Worm (Caenorhabditis elegans): ENCODE data around the gene F41G3.20.
A peak's percentile ranks its signal among the peaks of the same experiment; 100 is the strongest.
"Not testable (repeated sequence)": the region's sequence is repeated elsewhere in the genome, so short reads cannot be mapped to it uniquely, and the experiment has no call there.

The F41G3.20 gene

DNA sequence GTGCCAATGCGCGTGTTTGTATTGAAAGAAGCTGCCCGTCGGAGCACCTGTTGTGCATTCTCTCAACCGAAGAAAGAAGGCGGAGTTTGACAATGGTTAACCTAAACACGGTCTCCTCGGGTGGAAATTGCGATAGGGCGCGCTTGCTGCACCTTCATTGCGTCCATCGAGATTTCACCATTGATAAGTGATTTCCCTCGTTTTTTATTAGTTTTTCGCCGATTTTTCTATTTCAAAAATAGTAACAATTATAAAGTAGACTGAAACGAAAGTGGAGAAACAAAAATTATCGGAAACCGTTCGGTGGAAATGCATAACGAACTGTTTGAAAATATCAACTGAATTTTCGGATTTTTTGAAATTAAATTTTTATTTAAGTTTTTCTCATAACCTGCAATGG, 24.2 kb upstream of the F41G3.20 start, which contains the start of gene agr-1:
Gene agr-1 (minus strand): TSS at position 101 of the 400 bp plus-strand sequence.
- TF ChIP-seq K09A11.1 (tag; optimal IDR thresholded peaks at IDR 0.05; ENCODE audit: insufficient read depth); pros-1 (tag; optimal IDR thresholded peaks at IDR 0.05); ceh-45 (GFP tag; IDR thresholded peaks at IDR 0.05): not testable (repeated sequence)

DNA sequence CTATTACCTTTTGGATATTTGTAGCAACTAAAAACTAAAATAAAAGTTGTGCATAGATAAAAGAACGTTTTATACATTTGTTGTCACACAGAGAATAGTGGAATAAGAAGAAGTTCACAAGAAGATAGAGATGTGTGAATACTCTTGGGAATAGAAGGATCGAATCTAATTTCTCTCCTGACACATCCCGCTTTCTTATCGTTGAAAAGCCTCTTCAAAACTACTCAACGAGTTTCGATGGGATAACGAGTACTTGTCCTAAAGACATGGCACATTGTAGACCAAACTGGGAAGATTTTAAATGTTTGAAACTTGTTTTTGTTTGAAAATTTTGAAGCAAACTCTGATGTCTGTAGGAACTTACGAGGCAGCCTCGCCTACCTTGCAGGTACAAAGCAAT, 21.7 kb upstream of the F41G3.20 start:
- TF ChIP-seq ceh-2 (tag; optimal IDR thresholded peaks at IDR 0.05) (no peak), pax-1 (tag; optimal IDR thresholded peaks at IDR 0.05) (no peak), unc-55 (GFP tag; optimal IDR thresholded peaks at IDR 0.05) (no peak), unc-3 (GFP tag; conservative IDR thresholded peaks at IDR 0.05) (no peak), unc-3 (tag; optimal IDR thresholded peaks at IDR 0.05) (peak; percentile 34), pha-4 (tag; optimal IDR thresholded peaks at IDR 0.05) (no peak), unc-42 (tag; optimal IDR thresholded peaks at IDR 0.05) (peak; percentile 29)

DNA sequence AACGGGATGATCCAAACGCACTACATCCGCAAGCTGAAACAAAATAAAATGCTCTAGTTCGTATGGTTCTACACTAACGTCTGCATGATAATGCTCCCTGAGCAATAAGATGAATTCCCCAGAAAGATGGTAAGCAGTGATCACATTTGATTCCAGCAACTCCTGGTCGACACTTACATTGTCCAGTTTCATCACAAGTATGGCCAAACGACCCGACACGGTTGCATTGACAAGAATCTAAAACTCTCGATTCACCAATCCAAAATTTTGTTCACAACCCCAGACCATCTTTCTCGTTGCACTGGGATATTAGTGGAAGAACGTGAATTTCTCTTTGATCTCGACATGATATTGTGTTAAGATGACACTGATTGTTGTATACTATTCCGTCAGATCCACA, 19.2 kb upstream of the F41G3.20 start:
- TF ChIP-seq ceh-14 (tag; optimal IDR thresholded peaks at IDR 0.05): no peak
- no peak for TF ChIP-seq lim-6 (tag; optimal IDR thresholded peaks at IDR 0.05)
- no peak for TF ChIP-seq F13H6.1 (tag; optimal IDR thresholded peaks at IDR 0.05)
- TF ChIP-seq ztf-16 (tag; optimal IDR thresholded peaks at IDR 0.05): no peak
- no peak for TF ChIP-seq fax-1 (tag; optimal IDR thresholded peaks at IDR 0.05)
- TF ChIP-seq Y22D7AL.16 (tag; optimal IDR thresholded peaks at IDR 0.05): no peak
- TF ChIP-seq ceh-45 (GFP tag; IDR thresholded peaks at IDR 0.05): no peak
- TF ChIP-seq npax-4 (tag; optimal IDR thresholded peaks at IDR 0.05): no peak
- no peak for TF ChIP-seq hlh-15 (tag; optimal IDR thresholded peaks at IDR 0.05)
- no peak for TF ChIP-seq tbx-7 (tag; optimal IDR thresholded peaks at IDR 0.05)
- TF ChIP-seq ceh-30 (tag; optimal IDR thresholded peaks at IDR 0.05): no peak
- no peak for TF ChIP-seq fkh-6 (tag; optimal IDR thresholded peaks at IDR 0.05)
- no peak for TF ChIP-seq T23F11.4 (GFP tag; optimal IDR thresholded peaks at IDR 0.05)

DNA sequence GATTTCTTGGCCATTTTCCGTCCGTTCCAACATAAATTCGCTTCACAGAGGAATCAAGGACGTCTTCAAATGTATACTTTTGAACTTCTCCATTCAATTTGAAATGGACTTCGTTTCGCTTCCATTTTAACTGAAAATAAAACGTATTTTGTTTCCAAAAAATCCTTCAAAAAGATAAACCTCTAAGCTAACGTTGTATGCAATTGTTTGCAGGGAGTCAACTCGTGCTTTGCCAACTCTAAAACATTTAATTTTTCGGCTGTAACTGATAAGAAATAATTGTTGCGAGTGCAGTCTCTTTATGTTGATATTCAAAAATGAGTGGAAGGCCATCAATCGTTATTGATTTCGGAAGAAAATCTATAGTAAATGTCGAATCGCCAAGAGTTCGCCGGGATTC, 17.2 kb upstream of the F41G3.20 start, which contains the start of gene F41G3.18:
Gene F41G3.18 (plus strand): TSS at position 301 of the 400 bp plus-strand sequence.
- TF ChIP-seq eyg-1 (tag; optimal IDR thresholded peaks at IDR 0.05) (no peak), ceh-14 (tag; optimal IDR thresholded peaks at IDR 0.05) (no peak), odd-2 (tag; optimal IDR thresholded peaks at IDR 0.05) (no peak), T23F11.4 (GFP tag; optimal IDR thresholded peaks at IDR 0.05) (no peak), ceh-9 (tag; optimal IDR thresholded peaks at IDR 0.05) (no peak), ceh-24 (tag; optimal IDR thresholded peaks at IDR 0.05) (no peak), unc-86 (tag; optimal IDR thresholded peaks at IDR 0.05) (no peak), hlh-6 (tag; optimal IDR thresholded peaks at IDR 0.05) (no peak), pqm-1 (tag; optimal IDR thresholded peaks at IDR 0.05) (no peak), gmeb-2 (tag; optimal IDR thresholded peaks at IDR 0.05) (no peak), C38D4.7 (GFP tag; optimal IDR thresholded peaks at IDR 0.05) (no peak), fkh-6 (tag; optimal IDR thresholded peaks at IDR 0.05) (no peak), sdc-2 (tag; optimal IDR thresholded peaks at IDR 0.05) (no peak), K09A11.1 (tag; optimal IDR thresholded peaks at IDR 0.05; ENCODE audit: insufficient read depth) (no peak), ceh-30 (tag; optimal IDR thresholded peaks at IDR 0.05) (no peak), pag-3 (tag; optimal IDR thresholded peaks at IDR 0.05; ENCODE audit: borderline replicate concordance) (no peak)

DNA sequence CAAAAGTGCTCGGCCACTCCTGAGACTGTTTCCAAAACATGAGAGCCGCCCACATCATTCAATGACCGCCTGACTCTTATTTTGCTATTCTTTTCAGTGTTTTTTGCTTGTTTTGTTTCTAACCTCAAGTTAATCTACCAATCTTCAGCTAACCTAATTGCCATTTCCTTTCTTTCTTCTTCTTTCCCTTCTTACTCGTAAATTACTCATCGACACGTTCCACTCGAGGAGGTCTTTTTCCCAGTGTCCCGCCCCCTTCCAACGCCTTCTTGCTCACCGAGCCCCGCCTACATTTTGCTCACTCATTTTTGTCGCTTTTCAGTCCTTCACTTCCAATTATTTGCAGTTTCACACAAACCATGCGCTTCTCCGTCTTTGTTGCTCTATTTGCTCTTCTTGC, 13.9 kb upstream of the F41G3.20 start, which contains the start of gene nlp-50:
Gene nlp-50 (plus strand): TSS at position 301 of the 400 bp plus-strand sequence.
- TF ChIP-seq madf-2 (tag; optimal IDR thresholded peaks at IDR 0.05) (no peak), npax-4 (tag; optimal IDR thresholded peaks at IDR 0.05) (no peak), ref-2 (tag; optimal IDR thresholded peaks at IDR 0.05) (no peak), hlh-13 (GFP tag; optimal IDR thresholded peaks at IDR 0.05) (no peak), mec-3 (tag; optimal IDR thresholded peaks at IDR 0.05; ENCODE audit: borderline replicate concordance) (no peak), pax-1 (tag; optimal IDR thresholded peaks at IDR 0.05) (no peak), unc-42 (tag; optimal IDR thresholded peaks at IDR 0.05) (no peak), ceh-30 (tag; optimal IDR thresholded peaks at IDR 0.05) (no peak), fax-1 (tag; optimal IDR thresholded peaks at IDR 0.05) (no peak), nhr-11 (tag; optimal IDR thresholded peaks at IDR 0.05) (no peak), unc-55 (GFP tag; optimal IDR thresholded peaks at IDR 0.05) (no peak), ceh-48 (tag; optimal IDR thresholded peaks at IDR 0.05) (no peak), tbx-2 (tag; optimal IDR thresholded peaks at IDR 0.05) (no peak), ets-4 (tag; optimal IDR thresholded peaks at IDR 0.05) (no peak), ceh-6 (GFP tag; optimal IDR thresholded peaks at IDR 0.05) (no peak), ceh-18 (tag; optimal IDR thresholded peaks at IDR 0.05) (no peak), syd-9 (tag; optimal IDR thresholded peaks at IDR 0.05) (no peak), unc-86 (tag; optimal IDR thresholded peaks at IDR 0.05) (no peak)

Measured in whole organism, late embryonic.